Worm (Caenorhabditis elegans) whole organism, midembryonic: ENCODE data around the gene lpr-5.

ENCODE experiments used
- flt-1 ChIP-seq: fragments of 200-800 bp; sonication (Bioruptor generic); IDR thresholded peaks from 2 replicates; pipeline ENCODE4 v1.3.6; 2022; ENCODE audit warnings: missing genetic modification characterization, missing compliant biosample characterization
- klf-2 ChIP-seq: fragments of 200-800 bp; sonication (Bioruptor generic); conservative IDR thresholded peaks from 2 replicates; pipeline ENCODE4 v1.3.6; 2022; ENCODE audit warnings: missing genetic modification reagents, missing genetic modification characterization, missing compliant biosample characterization
- med-1 ChIP-seq: sonication (generic microtip); optimal IDR thresholded peaks from 2 replicates; lab custom pipeline; 2017; ENCODE audit warnings: missing genetic modification characterization, mild to moderate bottlenecking, missing compliant biosample characterization, antibody characterized with exemption, missing genetic modification reagents; ENCODE audit not compliant: insufficient read depth
- ztf-23 ChIP-seq: fragments of 200-800 bp; sonication (Bioruptor generic); IDR thresholded peaks from 2 replicates; pipeline ENCODE4 v1.3.6; 2022; ENCODE audit warnings: missing genetic modification reagents, missing genetic modification characterization, missing compliant biosample characterization
- ztf-29 ChIP-seq: fragments of 200-800 bp; sonication (Bioruptor generic); IDR thresholded peaks from 2 replicates; pipeline ENCODE4 v1.3.6; 2022; ENCODE audit warnings: missing genetic modification reagents, missing genetic modification characterization, missing compliant biosample characterization

DNA sequence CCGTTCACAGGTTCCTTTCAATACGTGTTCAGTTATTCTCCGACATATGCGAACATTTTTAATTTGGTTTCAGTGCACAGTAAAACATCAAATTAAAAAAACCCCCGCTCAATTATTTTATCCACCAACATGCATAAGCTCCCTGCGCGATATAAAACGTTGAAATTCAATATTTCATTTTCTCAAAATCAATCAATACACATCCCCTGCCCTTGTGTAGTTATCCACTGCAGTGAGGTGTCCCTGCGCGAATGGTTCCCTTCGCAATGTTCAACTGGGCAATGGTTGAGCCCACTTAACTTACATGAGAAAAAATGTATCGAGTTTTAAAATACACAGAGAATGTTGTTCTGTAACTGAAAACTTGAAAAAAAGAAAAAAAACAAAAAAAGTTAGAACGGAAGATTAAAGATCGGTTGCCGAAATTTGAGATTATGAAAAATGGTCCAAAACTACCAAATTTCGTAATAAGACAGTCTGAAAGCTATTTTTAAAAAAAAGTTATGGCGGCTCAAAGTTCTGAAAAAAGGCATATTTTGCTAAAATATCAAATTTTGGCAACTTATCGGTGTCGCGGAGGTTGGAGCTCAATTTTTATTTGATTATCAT is 32.2 kb downstream of the lpr-5 start:
- peak; percentile 90 for TF ChIP-seq flt-1 (GFP tag; lab: Robert Waterston, UW)
- peak; percentile 76 for TF ChIP-seq med-1 (GFP tag; lab: Kevin White, UChicago)
- TF ChIP-seq ztf-29 = peak; percentile 69
- TF ChIP-seq ztf-23 (GFP tag; lab: Robert Waterston, UW) = peak; percentile 93
- TF ChIP-seq klf-2 (GFP tag; lab: Robert Waterston, UW) = peak; percentile 85
